Fruit fly (Drosophila melanogaster): ENCODE data around the gene Muc26B.

DNA sequence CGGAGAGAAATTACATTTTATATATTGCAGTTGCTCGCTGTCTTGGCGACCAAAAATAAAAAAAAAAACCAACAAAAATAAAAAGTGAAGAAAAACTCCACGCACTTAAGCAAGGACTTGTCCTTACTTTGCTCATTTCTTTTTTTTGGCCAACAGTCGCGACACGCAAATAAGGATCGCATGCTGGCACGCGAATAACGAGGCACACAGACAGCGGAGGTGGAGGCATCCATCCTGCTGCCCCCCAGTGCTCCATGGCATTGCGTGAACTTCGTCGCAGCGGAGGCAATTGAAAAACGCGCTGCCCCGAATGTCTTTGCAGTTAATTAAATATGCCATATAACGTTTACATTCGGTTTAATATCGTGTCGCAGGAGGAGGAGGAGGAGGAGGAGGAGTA, 47.8 kb downstream of the Muc26B start:
- TF ChIP-seq gl (tag; optimal IDR thresholded peaks at IDR 0.05) = no peak
- TF ChIP-seq CG9948 (tag; optimal IDR thresholded peaks at IDR 0.05) = no peak
- no peak for TF ChIP-seq Pif1A (GFP tag; optimal IDR thresholded peaks at IDR 0.05)
- TF ChIP-seq rn (GFP tag; IDR thresholded peaks at IDR 0.05) = no peak
- TF ChIP-seq CG15710 (tag; optimal IDR thresholded peaks at IDR 0.05) = no peak
- no peak for TF ChIP-seq EcR (GFP tag; optimal IDR thresholded peaks at IDR 0.05)
- TF ChIP-seq CG34367 (tag; optimal IDR thresholded peaks at IDR 0.05) = no peak
- TF ChIP-seq Ets98B (GFP tag; IDR thresholded peaks at IDR 0.05) = no peak
- TF ChIP-seq CG10348 (GFP tag; IDR thresholded peaks at IDR 0.05) = no peak
- TF ChIP-seq D1 (tag; optimal IDR thresholded peaks at IDR 0.05) = no peak
- TF ChIP-seq CG8301 (tag; optimal IDR thresholded peaks at IDR 0.05) = no peak
